Fruit fly (Drosophila melanogaster): ENCODE data around the gene CG13607.
A peak's percentile ranks its signal among the peaks of the same experiment; 100 is the strongest.

The CG13607 gene

DNA sequence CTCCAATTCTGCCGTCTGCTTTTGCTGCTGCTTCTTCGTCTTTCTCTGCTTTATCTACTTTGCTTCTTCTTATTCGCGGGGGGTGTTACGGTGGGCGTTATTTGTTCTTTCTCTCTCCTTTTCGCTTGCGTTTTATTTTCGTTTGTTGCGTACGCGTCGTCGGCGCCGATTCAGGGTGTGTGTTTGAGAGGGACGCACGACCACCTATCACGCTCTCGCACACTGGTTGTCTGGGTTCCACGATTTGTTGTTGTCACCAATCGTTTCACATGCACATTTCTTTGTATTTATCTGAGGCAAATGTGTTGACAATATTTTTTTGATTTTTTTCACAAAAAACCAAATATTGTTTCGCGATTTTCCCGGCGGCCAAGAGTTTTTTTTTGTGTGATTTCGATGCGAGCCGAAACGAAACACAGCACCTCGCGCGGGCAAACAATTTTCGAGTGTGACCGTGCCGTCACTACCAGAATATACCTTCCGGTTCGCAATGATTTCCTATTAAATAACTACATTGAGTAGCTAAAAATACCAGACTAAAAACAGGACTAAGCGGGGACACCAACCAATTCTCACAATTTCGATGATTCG lies 10.7 kb downstream of the CG13607 start, which contains the start of gene Syx1A (continued):
- TF ChIP-seq CG11504 (tag; optimal IDR thresholded peaks at IDR 0.05) (peak; percentile 5), CG9817 (tag; optimal IDR thresholded peaks at IDR 0.05) (no peak), Atf6 (GFP tag; IDR thresholded peaks at IDR 0.05) (no peak), bigmax (GFP tag; optimal IDR thresholded peaks at IDR 0.05) (no peak), hkb (optimal IDR thresholded peaks at IDR 0.05) (no peak), hkb (GFP tag; IDR thresholded peaks at IDR 0.05) (no peak), CG2678 (tag; optimal IDR thresholded peaks at IDR 0.05) (peak; percentile 19), sug (tag; optimal IDR thresholded peaks at IDR 0.05) (peak; percentile 100), gro (GFP tag; optimal IDR thresholded peaks at IDR 0.05) (peak; percentile 16), ac (GFP tag; optimal IDR thresholded peaks at IDR 0.05) (no peak), Sin3A (optimal IDR thresholded peaks at IDR 0.05) (peak; percentile 1), HLH3B (GFP tag; IDR thresholded peaks at IDR 0.05) (no peak), Nf-YB (GFP tag; optimal IDR thresholded peaks at IDR 0.05) (peak; percentile 23), CG2712 (tag; optimal IDR thresholded peaks at IDR 0.05) (peak; percentile 29), run (tag; optimal IDR thresholded peaks at IDR 0.05) (peak; percentile 5), CG16779 (GFP tag; IDR thresholded peaks at IDR 0.05) (no peak), CG3838 (GFP tag; optimal IDR thresholded peaks at IDR 0.05) (peak; percentile 65), CG4328 (GFP tag; optimal IDR thresholded peaks at IDR 0.05) (peak; percentile 19), CG7745 (tag; optimal IDR thresholded peaks at IDR 0.05) (no peak), CG2202 (tag; optimal IDR thresholded peaks at IDR 0.05) (peak; percentile 11), CG15269 (tag; optimal IDR thresholded peaks at IDR 0.05) (peak; percentile 33), slbo (GFP tag; IDR thresholded peaks at IDR 0.05) (no peak), Jarid2 (GFP tag; optimal IDR thresholded peaks at IDR 0.05) (peak; percentile 91), Nf-YC (tag; optimal IDR thresholded peaks at IDR 0.05) (peak; percentile 44), prd (optimal IDR thresholded peaks at IDR 0.05) (no peak), prd (GFP tag; IDR thresholded peaks at IDR 0.05) (no peak), abd-A (tag; optimal IDR thresholded peaks at IDR 0.05) (peak; percentile 25), chn (GFP tag; optimal IDR thresholded peaks at IDR 0.05) (peak; percentile 27), corto (GFP tag; optimal IDR thresholded peaks at IDR 0.05) (no peak), nom (GFP tag; optimal IDR thresholded peaks at IDR 0.05) (peak; percentile 37), CTCF (GFP tag; optimal IDR thresholded peaks at IDR 0.05) (peak; percentile 44), CG1832 (GFP tag; optimal IDR thresholded peaks at IDR 0.05) (peak; percentile 85), CG1233 (GFP tag; optimal IDR thresholded peaks at IDR 0.05) (peak; percentile 11), Optix (GFP tag; IDR thresholded peaks at IDR 0.05) (no peak), CG8924 (tag; optimal IDR thresholded peaks at IDR 0.05) (peak; percentile 35), BtbVII (GFP tag; optimal IDR thresholded peaks at IDR 0.05) (peak; percentile 36), Opbp (GFP tag; IDR thresholded peaks at IDR 0.05; ENCODE audit: partially characterized antibody) (no peak), fu2 (GFP tag; optimal IDR thresholded peaks at IDR 0.05) (no peak), CG3995 (GFP tag; optimal IDR thresholded peaks at IDR 0.05) (peak; percentile 81), CG15479 (GFP tag; optimal IDR thresholded peaks at IDR 0.05) (peak; percentile 86), CG2875 (GFP tag; optimal IDR thresholded peaks at IDR 0.05) (peak; percentile 3), zen (tag; optimal IDR thresholded peaks at IDR 0.05) (peak; percentile 34), lab (GFP tag; optimal IDR thresholded peaks at IDR 0.05) (peak; percentile 65), Sry-δ (GFP tag; optimal IDR thresholded peaks at IDR 0.05) (peak; percentile 25), CG7839 (tag; optimal IDR thresholded peaks at IDR 0.05) (peak; percentile 25), grau (tag; optimal IDR thresholded peaks at IDR 0.05) (peak; percentile 18), Lhr (GFP tag; optimal IDR thresholded peaks at IDR 0.05) (peak; percentile 87), dati (GFP tag; IDR thresholded peaks at IDR 0.05) (no peak), kah (GFP tag; optimal IDR thresholded peaks at IDR 0.05) (no peak), CG14710 (tag; optimal IDR thresholded peaks at IDR 0.05) (peak; percentile 27), peb (GFP tag; IDR thresholded peaks at IDR 0.05) (no peak)
